Worm (Caenorhabditis elegans) whole organism, L3 larva: ENCODE data around the gene srx-32.

ENCODE experiments used
- fos-1 ChIP-seq: fragments of 150-350 bp; optimal IDR thresholded peaks from 2 replicates; lab custom pipeline; 2014; ENCODE audit warnings: missing biosample characterization, missing genetic modification characterization
- lsy-12 ChIP-seq: sonication (generic microtip); optimal IDR thresholded peaks from 2 replicates; lab custom pipeline; 2016; ENCODE audit warnings: mild to moderate bottlenecking, missing genetic modification characterization, missing compliant biosample characterization
- mdl-1 ChIP-seq: fragments of 150-350 bp; optimal IDR thresholded peaks from 2 replicates; lab custom pipeline; 2014; ENCODE audit warnings: missing biosample characterization, missing genetic modification characterization
- nfya-1 ChIP-seq: sonication (generic microtip); optimal IDR thresholded peaks from 2 replicates; lab custom pipeline; 2017; ENCODE audit warnings: missing genetic modification characterization, mild to moderate bottlenecking, missing compliant biosample characterization, antibody characterized with exemption, moderate library complexity; ENCODE audit not compliant: insufficient read depth
- tbx-2 ChIP-seq: sonication (generic microtip); optimal IDR thresholded peaks from 2 replicates; lab custom pipeline; 2016; ENCODE audit warnings: mild to moderate bottlenecking, missing genetic modification characterization, missing compliant biosample characterization

DNA sequence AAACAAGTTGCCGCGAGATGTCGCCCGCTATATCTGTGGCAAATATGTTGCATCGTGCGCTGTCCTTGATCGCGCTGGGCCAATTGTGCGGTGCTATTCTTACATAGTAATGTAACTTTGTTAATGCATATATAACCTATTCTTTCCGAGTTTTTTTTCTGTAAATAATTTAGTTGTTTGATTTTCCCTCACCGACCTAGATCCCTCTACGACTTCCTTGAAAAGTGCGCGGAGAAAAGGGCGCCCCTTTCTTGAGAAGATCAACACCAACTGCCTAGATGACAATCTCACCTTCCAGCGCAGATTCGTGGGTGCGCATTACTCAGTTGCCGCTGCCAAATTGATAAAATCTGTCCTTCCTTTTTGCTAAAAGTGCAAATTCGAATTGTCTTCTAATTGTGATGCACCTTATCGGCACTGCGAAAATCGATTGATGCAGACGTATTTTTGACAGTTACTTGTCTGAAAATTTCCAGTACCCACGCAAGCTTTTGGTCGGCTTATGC lies 18.9 kb downstream of the srx-32 start:
- no peak for TF ChIP-seq lsy-12
- no peak for TF ChIP-seq tbx-2 (tag; lab: Kevin White, UChicago)
- TF ChIP-seq mdl-1 (tag; lab: Kevin White, UChicago), result no peak
- TF ChIP-seq fos-1, result no peak
- TF ChIP-seq nfya-1 (tag; lab: Kevin White, UChicago), result no peak
